Fruit fly (Drosophila melanogaster): ENCODE measurements around the gene Bhmt.
A peak's percentile ranks its signal among the peaks of the same experiment; 100 is the strongest.

DNA sequence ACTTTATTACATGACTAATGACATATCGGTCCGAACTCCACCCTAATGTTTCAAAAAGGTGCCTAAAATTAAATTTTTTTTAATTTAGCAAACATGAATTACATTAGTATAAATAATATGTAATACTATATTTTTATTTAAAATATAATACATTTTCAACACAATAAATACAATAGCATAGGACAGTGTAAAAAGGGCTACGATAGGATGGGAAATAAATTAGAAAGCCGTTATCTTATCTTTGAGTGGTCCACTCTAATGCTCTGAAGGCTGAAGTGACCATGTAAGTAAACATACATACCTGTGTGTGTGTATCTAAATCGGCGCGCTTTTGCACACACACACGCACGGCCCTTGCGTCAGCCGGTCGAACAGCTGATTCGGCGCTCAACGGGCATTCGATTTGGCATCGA, 45.9 kb upstream of the Bhmt start, which contains the start of gene CG31793:
- TF ChIP-seq Blimp-1 (GFP tag; optimal IDR thresholded peaks at IDR 0.05): no peak
- peak; percentile 79 for TF ChIP-seq eg (GFP tag; IDR thresholded peaks at IDR 0.05)
- no peak for TF ChIP-seq pdm3 (GFP tag; optimal IDR thresholded peaks at IDR 0.05)
- peak; percentile 24 for TF ChIP-seq spab (GFP tag; optimal IDR thresholded peaks at IDR 0.05)
- TF ChIP-seq OdsH (GFP tag; optimal IDR thresholded peaks at IDR 0.05): peak; percentile 61
- TF ChIP-seq acj6 (GFP tag; optimal IDR thresholded peaks at IDR 0.05): peak; percentile 43
- peak in 1 of 2 experiments; percentile 35 for TF ChIP-seq ss (GFP tag; optimal IDR thresholded peaks at IDR 0.05)
- no peak for TF ChIP-seq Sox14 (GFP tag; optimal IDR thresholded peaks at IDR 0.05)
